Worm (Caenorhabditis elegans) whole organism, young adult: ENCODE data around the gene ins-37.
"Not testable (repeated sequence)": the region's sequence is repeated elsewhere in the genome, so short reads cannot be mapped to it uniquely, and the experiment has no call there.

ENCODE experiments used
- B0019.2 ChIP-seq: fragments of 200-800 bp; sonication (Bioruptor generic); conservative IDR thresholded peaks from 2 replicates; pipeline ENCODE4 v1.3.6; 2022; ENCODE audit warnings: missing genetic modification reagents, missing genetic modification characterization, missing compliant biosample characterization
- B0336.3 ChIP-seq: fragments of 200-800 bp; sonication (Bioruptor generic); IDR thresholded peaks from 2 replicates; pipeline ENCODE4 v1.3.6; 2022; ENCODE audit warnings: missing genetic modification characterization, missing compliant biosample characterization
- F10E7.11 ChIP-seq: sonication (generic microtip); optimal IDR thresholded peaks from 2 replicates; lab custom pipeline; 2017; ENCODE audit warnings: mild to moderate bottlenecking, missing genetic modification characterization, moderate library complexity, missing compliant biosample characterization
- F23B12.7 ChIP-seq: sonication (generic microtip); optimal IDR thresholded peaks from 2 replicates; lab custom pipeline; 2017; ENCODE audit warnings: missing genetic modification characterization, mild to moderate bottlenecking, missing compliant biosample characterization, antibody characterized with exemption, moderate library complexity; ENCODE audit not compliant: insufficient read depth
- F49E8.2 ChIP-seq: sonication (generic microtip); optimal IDR thresholded peaks from 3 replicates; lab custom pipeline; 2017; ENCODE audit warnings: missing genetic modification characterization, mild to moderate bottlenecking, missing compliant biosample characterization, antibody characterized with exemption, moderate library complexity; ENCODE audit not compliant: insufficient read depth
- Y95B8A.8 ChIP-seq: fragments of 200-800 bp; sonication (Bioruptor generic); IDR thresholded peaks from 2 replicates; pipeline ENCODE4 v1.3.6; 2022; ENCODE audit warnings: missing genetic modification reagents, missing genetic modification characterization, missing compliant biosample characterization
- ama-1 ChIP-seq, 3 experiments: fragments of 150-350 bp in 1 of 3; sonication (generic microtip) in 2 of 3; optimal IDR thresholded peaks; 2 replicates each; lab custom pipeline; 2014 to 2018; ENCODE audit warnings: missing biosample characterization in 2 of 3, missing genetic modification characterization in 2 of 3, missing genetic modification reagents in 2 of 3
- aptf-3 ChIP-seq: fragments of 200-800 bp; sonication (Bioruptor generic); IDR thresholded peaks from 2 replicates; pipeline ENCODE4 v1.3.6; 2022; ENCODE audit warnings: missing genetic modification characterization, missing compliant biosample characterization
- athp-1 ChIP-seq: sonication (generic microtip); optimal IDR thresholded peaks from 2 replicates; lab custom pipeline; 2017; ENCODE audit warnings: mild to moderate bottlenecking, missing genetic modification characterization, missing compliant biosample characterization
- attf-5 ChIP-seq: fragments of 200-800 bp; sonication (Bioruptor generic); optimal IDR thresholded peaks from 2 replicates; lab custom pipeline; 2018; ENCODE audit warnings: mild to moderate bottlenecking, missing genetic modification characterization, missing compliant biosample characterization
- attf-6 ChIP-seq: fragments of 200-800 bp; sonication (Bioruptor generic); IDR thresholded peaks from 2 replicates; pipeline ENCODE4 v1.3.6; 2022; ENCODE audit warnings: missing genetic modification reagents, missing genetic modification characterization, missing compliant biosample characterization
- bed-1 ChIP-seq: fragments of 200-800 bp; sonication (Bioruptor generic); IDR thresholded peaks from 2 replicates; pipeline ENCODE4 v1.3.6; 2022; ENCODE audit warnings: missing genetic modification reagents, missing genetic modification characterization, missing compliant biosample characterization
- cebp-1 ChIP-seq, 2 experiments: fragments of 200-800 bp in 1 of 2; sonication (Bioruptor generic) in 1 of 2; sonication (generic microtip) in 1 of 2; IDR thresholded peaks in 1 of 2; optimal IDR thresholded peaks in 1 of 2; 2 replicates each; pipeline versions ENCODE4 v1.3.6 to Lab custom; 2017 to 2022; ENCODE audit warnings: missing compliant biosample characterization in 2 of 2, missing genetic modification characterization in 2 of 2, mild to moderate bottlenecking in 1 of 2, missing genetic modification reagents in 1 of 2, moderate library complexity in 1 of 2
- dpl-1 ChIP-seq: fragments of 150-350 bp; optimal IDR thresholded peaks from 2 replicates; lab custom pipeline; 2014; ENCODE audit warnings: missing biosample characterization, missing genetic modification reagents, missing genetic modification characterization
- efl-1 ChIP-seq: fragments of 150-350 bp; optimal IDR thresholded peaks from 2 replicates; lab custom pipeline; 2014; ENCODE audit warnings: missing biosample characterization, missing genetic modification reagents, missing genetic modification characterization
- egrh-3 ChIP-seq: fragments of 200-800 bp; sonication (Bioruptor generic); IDR thresholded peaks from 2 replicates; pipeline ENCODE4 v1.3.6; 2022; ENCODE audit warnings: missing genetic modification reagents, missing genetic modification characterization, missing compliant biosample characterization
- him-1 ChIP-seq: sonication (generic microtip); optimal IDR thresholded peaks from 2 replicates; lab custom pipeline; 2016; ENCODE audit warnings: missing genotype, missing genetic modification reagents, missing genetic modification characterization, missing compliant biosample characterization
- hlh-26 ChIP-seq: fragments of 200-800 bp; sonication (Bioruptor generic); conservative IDR thresholded peaks from 2 replicates; pipeline ENCODE4 v1.3.6; 2022; ENCODE audit warnings: missing genetic modification reagents, missing genetic modification characterization, missing compliant biosample characterization
- hmg-1.2 ChIP-seq: fragments of 200-800 bp; sonication (Bioruptor generic); IDR thresholded peaks from 2 replicates; pipeline ENCODE4 v1.3.6; 2022; ENCODE audit warnings: missing genetic modification reagents, missing genetic modification characterization, missing compliant biosample characterization
- hrde-1 ChIP-seq: sonication (generic microtip); optimal IDR thresholded peaks from 2 replicates; lab custom pipeline; 2016; ENCODE audit warnings: missing genetic modification characterization, mild to moderate bottlenecking, missing compliant biosample characterization, moderate library complexity, missing genotype, missing genetic modification reagents, borderline replicate concordance
- lin-26 ChIP-seq: fragments of 200-800 bp; sonication (Bioruptor generic); IDR thresholded peaks from 2 replicates; pipeline ENCODE4 v1.3.6; 2022; ENCODE audit warnings: missing genetic modification reagents, missing genetic modification characterization, missing compliant biosample characterization
- lin-40 ChIP-seq: sonication (generic microtip); optimal IDR thresholded peaks from 2 replicates; lab custom pipeline; 2016; ENCODE audit warnings: missing genetic modification characterization, mild to moderate bottlenecking, missing compliant biosample characterization, missing genotype, missing genetic modification reagents
- lsy-27 ChIP-seq: sonication (generic microtip); optimal IDR thresholded peaks from 2 replicates; lab custom pipeline; 2017; ENCODE audit warnings: missing genetic modification characterization, mild to moderate bottlenecking, missing compliant biosample characterization, antibody characterized with exemption, missing genotype, borderline replicate concordance; ENCODE audit not compliant: insufficient read depth
- mcd-1 ChIP-seq: fragments of 200-800 bp; sonication (Bioruptor generic); IDR thresholded peaks from 2 replicates; pipeline ENCODE4 v1.3.6; 2022; ENCODE audit warnings: missing genetic modification reagents, missing genetic modification characterization, missing compliant biosample characterization
- nfya-2 ChIP-seq: fragments of 200-800 bp; sonication (Bioruptor generic); IDR thresholded peaks from 2 replicates; pipeline ENCODE4 v1.3.6; 2022; ENCODE audit warnings: missing genetic modification reagents, missing genetic modification characterization, missing compliant biosample characterization
- nhr-120 ChIP-seq: fragments of 200-800 bp; sonication (Bioruptor generic); IDR thresholded peaks from 2 replicates; pipeline ENCODE4 v1.3.6; 2022; ENCODE audit warnings: missing genetic modification characterization, missing compliant biosample characterization
- nhr-80 ChIP-seq: sonication (generic microtip); optimal IDR thresholded peaks from 2 replicates; lab custom pipeline; 2016; ENCODE audit warnings: missing genetic modification characterization, missing compliant biosample characterization
- pbrm-1 ChIP-seq: fragments of 200-800 bp; sonication (Bioruptor generic); IDR thresholded peaks from 2 replicates; pipeline ENCODE4 v1.3.6; 2022; ENCODE audit warnings: missing genetic modification reagents, missing genetic modification characterization, missing compliant biosample characterization
- snpc-1.1 ChIP-seq: sonication (generic microtip); optimal IDR thresholded peaks from 2 replicates; lab custom pipeline; 2017; ENCODE audit warnings: missing genetic modification characterization, mild to moderate bottlenecking, missing compliant biosample characterization, antibody characterized with exemption, moderate library complexity, missing genotype, missing genetic modification reagents; ENCODE audit not compliant: insufficient read depth
- snpc-3.4 ChIP-seq: sonication (generic microtip); optimal IDR thresholded peaks from 2 replicates; lab custom pipeline; 2017; ENCODE audit warnings: missing genetic modification characterization, mild to moderate bottlenecking, missing compliant biosample characterization, antibody characterized with exemption, moderate library complexity, missing genotype, missing genetic modification reagents
- sptf-2 ChIP-seq: fragments of 200-800 bp; sonication (Bioruptor generic); optimal IDR thresholded peaks from 2 replicates; lab custom pipeline; 2018; ENCODE audit warnings: mild to moderate bottlenecking, missing genetic modification characterization, missing compliant biosample characterization
- unc-130 ChIP-seq: sonication (generic microtip); optimal IDR thresholded peaks from 2 replicates; lab custom pipeline; 2016; ENCODE audit warnings: missing genetic modification reagents, missing genetic modification characterization, missing compliant biosample characterization
- ztf-22 ChIP-seq: fragments of 200-800 bp; sonication (Bioruptor generic); optimal IDR thresholded peaks from 2 replicates; lab custom pipeline; 2018; ENCODE audit warnings: mild to moderate bottlenecking, missing genetic modification characterization, moderate library complexity, missing compliant biosample characterization

Gene ins-37

DNA sequence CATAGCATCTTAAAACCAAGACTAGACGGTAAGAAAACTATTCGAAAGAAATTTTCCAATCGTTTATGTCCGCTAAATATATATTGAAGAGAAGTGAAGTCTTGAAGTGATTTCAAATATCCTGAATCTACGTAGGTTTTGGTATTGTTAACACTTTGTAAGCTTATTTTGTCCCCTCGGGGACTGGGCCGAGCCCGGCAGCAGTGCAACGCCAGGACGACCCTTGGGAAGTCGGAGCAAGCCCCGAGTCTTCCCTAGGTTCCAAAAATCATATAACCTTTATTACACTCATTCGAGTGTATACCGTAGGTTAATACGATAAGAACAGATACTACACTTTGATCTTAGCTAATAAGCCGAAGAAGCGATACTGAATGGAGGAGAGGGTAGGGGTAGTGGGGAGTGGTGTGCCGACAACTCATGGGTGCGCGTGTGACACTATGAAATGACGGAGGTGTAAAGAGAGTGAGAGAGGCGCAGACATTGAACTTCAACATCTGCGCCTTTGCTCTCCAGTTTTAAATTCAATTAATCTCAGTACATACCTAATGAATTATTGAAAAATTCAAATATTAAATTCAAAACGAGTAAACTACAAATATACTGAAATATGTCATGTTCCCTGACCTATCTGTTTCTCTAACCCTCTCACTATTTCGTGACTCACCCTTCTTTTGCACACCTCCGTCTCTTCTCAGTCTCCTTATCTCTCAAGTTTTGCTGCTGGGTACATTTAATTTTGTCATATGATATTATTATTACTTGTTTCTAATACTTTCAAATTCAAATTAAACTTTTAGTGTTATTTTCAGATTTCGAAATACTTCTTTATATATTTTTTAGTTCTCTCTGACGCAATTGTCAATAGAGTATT lies 6.5 kb downstream of the ins-37 start (continued):
- TF ChIP-seq hmg-1.2 (GFP tag; lab: Robert Waterston, UW) (peak; percentile 88), nhr-80 (tag; lab: Kevin White, UChicago) (peak; percentile 46), mcd-1 (GFP tag; lab: Robert Waterston, UW) (peak; percentile 64; the same call in 1 of the 2 replicates), efl-1 (GFP tag; lab: Kevin White, UChicago) (peak; percentile 47), lin-26 (GFP tag; lab: Robert Waterston, UW) (peak; percentile 88), pbrm-1 (GFP tag; lab: Robert Waterston, UW) (peak; percentile 95), snpc-3.4 (tag; lab: Kevin White, UChicago) (peak; percentile 84), hrde-1 (peak; percentile 47), ama-1 (optimal IDR thresholded peaks at IDR 0.05; lab: Kevin White, UChicago) (peak; percentile 25), snpc-1.1 (tag; lab: Kevin White, UChicago) (peak; percentile 90), attf-5 (GFP tag; lab: Kevin White, UChicago) (peak; percentile 63), egrh-3 (GFP tag; lab: Robert Waterston, UW) (0 out of 2 replicates have a peak, but pooled peaks have one; percentile 22), aptf-3 (GFP tag; lab: Robert Waterston, UW) (0 out of 2 replicates have a peak, but pooled peaks have one; percentile 46), athp-1 (tag; lab: Kevin White, UChicago) (peak; percentile 28), cebp-1 (GFP tag; IDR thresholded peaks at IDR 0.05; lab: Robert Waterston, UW) (peak; percentile 41; the same call in 1 of the 2 replicates), cebp-1 (tag; optimal IDR thresholded peaks at IDR 0.05; lab: Kevin White, UChicago) (peak; percentile 79), unc-130 (GFP tag; lab: Kevin White, UChicago) (peak; percentile 29), lin-40 (tag; lab: Kevin White, UChicago) (peak; percentile 43)
- not testable (repeated sequence) for TF ChIP-seq ama-1 (GFP tag; optimal IDR thresholded peaks at IDR 0.05; lab: Kevin White, UChicago)

- no peak for TF ChIP-seq attf-6 (GFP tag; lab: Robert Waterston, UW)
- no peak for TF ChIP-seq bed-1
- TF ChIP-seq him-1, result no peak
- TF ChIP-seq Y95B8A.8 (GFP tag; lab: Robert Waterston, UW), result no peak
- no peak for TF ChIP-seq lsy-27 (tag; lab: Kevin White, UChicago)
- no peak for TF ChIP-seq hlh-26
- no peak for TF ChIP-seq ztf-22 (GFP tag; lab: Kevin White, UChicago)
- no peak for TF ChIP-seq F10E7.11 (tag; lab: Kevin White, UChicago)
- no peak for TF ChIP-seq F49E8.2 (tag; lab: Kevin White, UChicago)
- no peak for TF ChIP-seq dpl-1
- no peak for TF ChIP-seq efl-1 (GFP tag; lab: Kevin White, UChicago)
- TF ChIP-seq B0336.3 (GFP tag; lab: Robert Waterston, UW), result no peak
- no peak for TF ChIP-seq nhr-120 (GFP tag; lab: Robert Waterston, UW)
- TF ChIP-seq lin-40 (tag; lab: Kevin White, UChicago), result no peak
- no peak for TF ChIP-seq nfya-2 (GFP tag; lab: Robert Waterston, UW)
Observed at ce11 chrII:13828597-13828996, 7.3 kb downstream of the ins-37 start, which contains the start of gene his-42. Gene his-42 (minus strand): TSS chrII:13828697.

ce11 chrII:13818043-13818442 lies 17.9 kb downstream of the ins-37 start, which contains the start of gene his-16:
Gene his-16 (minus strand): TSS chrII:13818143.
- TF ChIP-seq F23B12.7 (tag; lab: Kevin White, UChicago); sptf-2 (GFP tag; lab: Kevin White, UChicago); B0019.2 (GFP tag; lab: Robert Waterston, UW): not testable (repeated sequence)
